Fruit fly (Drosophila melanogaster) whole organism, embryonic: ENCODE measurements around the gene Polr1C.

Experiments used
- Atf-2 ChIP-seq: fragments of 200-800 bp; sonication (Bioruptor generic); optimal IDR thresholded peaks from 2 replicates; lab custom pipeline; 2016; ENCODE audit warnings: missing biosample characterization, missing genetic modification characterization
- CG10274 ChIP-seq: fragments of 200-800 bp; sonication (Bioruptor generic); optimal IDR thresholded peaks from 3 replicates; lab custom pipeline; 2017; ENCODE audit warnings: missing biosample characterization, mild to moderate bottlenecking, missing genetic modification characterization
- CG11696 ChIP-seq: fragments of 200-800 bp; sonication (Bioruptor generic); IDR thresholded peaks from 2 replicates; pipeline ENCODE4 v1.3.6; 2022; ENCODE audit warnings: missing biosample characterization, missing genetic modification characterization
- CG17912 ChIP-seq: fragments of 200-800 bp; sonication (Bioruptor generic); optimal IDR thresholded peaks from 2 replicates; lab custom pipeline; 2018; ENCODE audit warnings: missing biosample characterization, mild to moderate bottlenecking, missing genetic modification characterization
- CG1832 ChIP-seq: fragments of 200-800 bp; sonication (Bioruptor generic); optimal IDR thresholded peaks from 2 replicates; lab custom pipeline; 2017; ENCODE audit warnings: missing biosample characterization, mild to moderate bottlenecking, missing genetic modification characterization, inconsistent platforms
- CG9876 ChIP-seq: fragments of 200-800 bp; sonication (Bioruptor generic); optimal IDR thresholded peaks from 2 replicates; lab custom pipeline; 2016; ENCODE audit warnings: missing biosample characterization, missing genetic modification characterization
- kni ChIP-seq: fragments of 200-800 bp; sonication (Bioruptor generic); optimal IDR thresholded peaks from 3 replicates; lab custom pipeline; 2017; ENCODE audit warnings: mild to moderate bottlenecking, missing biosample characterization, missing genetic modification reagents, missing genetic modification characterization
- schlank ChIP-seq: fragments of 200-800 bp; sonication (Bioruptor generic); optimal IDR thresholded peaks from 2 replicates; lab custom pipeline; 2018; ENCODE audit warnings: missing biosample characterization, mild to moderate bottlenecking, missing genetic modification characterization
- trem ChIP-seq: fragments of 200-800 bp; optimal IDR thresholded peaks from 3 replicates; lab custom pipeline; 2019; ENCODE audit warnings: missing biosample characterization, mild to moderate bottlenecking, missing genetic modification characterization, moderate library complexity

dm6 chr2L:4932284-4932683 lies 36.5 kb upstream of the Polr1C start, which contains the start of gene hoe1:
- no peak for TF ChIP-seq CG17912 (GFP tag; lab: Kevin White, UChicago)
- no peak for TF ChIP-seq CG1832 (GFP tag; lab: Kevin White, UChicago)
- no peak for TF ChIP-seq CG10274 (GFP tag; lab: Kevin White, UChicago)
- no peak for TF ChIP-seq schlank (tag; lab: Kevin White, UChicago)
- TF ChIP-seq Atf-2 (GFP tag; lab: Kevin White, UChicago), result no peak
- no peak for TF ChIP-seq CG11696 (GFP tag; lab: Robert Waterston, UW)
- TF ChIP-seq CG9876 (GFP tag; lab: Kevin White, UChicago), result no peak
- no peak for TF ChIP-seq trem
- no peak for TF ChIP-seq kni
